Worm (Caenorhabditis elegans): Measurements from ENCODE around the gene F26G1.3.

Gene F26G1.3

DNA sequence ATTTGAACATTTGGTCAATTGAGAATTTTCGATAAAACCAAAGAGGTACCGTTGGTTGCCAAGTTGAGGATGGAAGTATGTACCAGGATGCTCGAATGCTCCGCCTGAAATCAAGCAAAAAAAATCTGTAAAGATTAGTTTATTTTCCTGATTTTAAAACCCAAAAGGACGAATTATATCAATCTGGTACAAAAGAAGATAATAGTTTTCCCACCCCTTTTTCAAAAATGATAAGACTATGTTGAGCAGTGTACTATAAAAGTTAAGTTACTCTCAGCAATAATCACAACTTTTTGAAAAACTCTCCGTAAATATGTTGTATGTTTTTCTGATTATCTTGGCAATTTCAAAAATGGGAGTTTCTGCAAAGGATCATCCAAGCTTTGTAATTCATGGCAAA lies at the start of gene F26G1.3:
TSS of gene F26G1.3 (plus strand) at position 301 of the 400 bp plus-strand sequence.
- no peak for TF ChIP-seq hnd-1 (tag; optimal IDR thresholded peaks at IDR 0.05)
- TF ChIP-seq ets-7 (tag; optimal IDR thresholded peaks at IDR 0.05): no peak
- no peak for TF ChIP-seq pes-1 (GFP tag; IDR thresholded peaks at IDR 0.05)
- TF ChIP-seq hmbx-1 (tag; optimal IDR thresholded peaks at IDR 0.05): no peak
- no peak for TF ChIP-seq hmg-4 (GFP tag; optimal IDR thresholded peaks at IDR 0.05)
- TF ChIP-seq tbx-11 (GFP tag; IDR thresholded peaks at IDR 0.05): no peak
- TF ChIP-seq tbx-37 (GFP tag; conservative IDR thresholded peaks at IDR 0.05): no peak
- TF ChIP-seq ama-1 (optimal IDR thresholded peaks at IDR 0.05): no peak
- TF ChIP-seq aly-1 (tag; optimal IDR thresholded peaks at IDR 0.05): no peak
- TF ChIP-seq ceh-13 (GFP tag; optimal IDR thresholded peaks at IDR 0.05): no peak
- no peak for TF ChIP-seq tra-4 (tag; optimal IDR thresholded peaks at IDR 0.05)

- no peak for TF ChIP-seq tbx-11 (GFP tag; IDR thresholded peaks at IDR 0.05)
- TF ChIP-seq ceh-36 (tag; optimal IDR thresholded peaks at IDR 0.05): no peak
- no peak for TF ChIP-seq scrt-1 (GFP tag; IDR thresholded peaks at IDR 0.05)
- TF ChIP-seq flt-1 (GFP tag; IDR thresholded peaks at IDR 0.05): no peak
- TF ChIP-seq pes-1 (GFP tag; IDR thresholded peaks at IDR 0.05): no peak
- no peak for TF ChIP-seq ama-1 (optimal IDR thresholded peaks at IDR 0.05)
- no peak for TF ChIP-seq hnd-1 (tag; optimal IDR thresholded peaks at IDR 0.05)
- TF ChIP-seq F13C5.2 (tag; optimal IDR thresholded peaks at IDR 0.05): no peak
- TF ChIP-seq hmg-4 (GFP tag; optimal IDR thresholded peaks at IDR 0.05): no peak
- TF ChIP-seq hmbx-1 (tag; optimal IDR thresholded peaks at IDR 0.05): no peak
- no peak for TF ChIP-seq sea-1 (GFP tag; conservative IDR thresholded peaks at IDR 0.05)
Observed at ce11 chrII:4710120-4710519, 48.4 kb upstream of the F26G1.3 start, which contains the start of gene tag-151. Gene tag-151, plus strand, starts transcription at chrII:4710277.

DNA sequence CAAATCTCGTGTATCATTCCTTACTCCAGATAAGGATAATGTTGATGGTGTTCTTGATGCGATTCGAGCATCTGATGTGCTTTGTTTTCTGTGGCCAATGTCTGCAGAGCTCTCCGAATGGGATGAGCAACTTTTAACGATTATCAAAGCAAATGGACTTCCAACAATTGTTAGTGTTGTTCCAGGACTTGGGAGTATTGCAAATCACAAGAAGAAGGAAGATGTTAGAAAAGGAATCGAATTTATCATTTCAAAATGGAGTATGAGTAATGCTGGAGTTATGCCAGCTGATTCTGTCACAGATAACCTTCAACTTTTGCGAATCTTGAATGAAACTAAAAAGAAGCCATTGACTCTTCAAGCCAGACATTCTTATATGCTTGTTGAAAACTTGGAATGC lies 47.7 kb upstream of the F26G1.3 start:
- TF ChIP-seq F13C5.2 (tag; optimal IDR thresholded peaks at IDR 0.05): no peak
- no peak for TF ChIP-seq B0310.2 (tag; optimal IDR thresholded peaks at IDR 0.05)
- TF ChIP-seq ceh-13 (GFP tag; optimal IDR thresholded peaks at IDR 0.05): no peak
- no peak for TF ChIP-seq pes-1 (GFP tag; IDR thresholded peaks at IDR 0.05)
- no peak for TF ChIP-seq hmbx-1 (tag; optimal IDR thresholded peaks at IDR 0.05)
- TF ChIP-seq hnd-1 (tag; optimal IDR thresholded peaks at IDR 0.05): no peak
- no peak for TF ChIP-seq ceh-36 (tag; optimal IDR thresholded peaks at IDR 0.05)
- no peak for TF ChIP-seq tbx-37 (GFP tag; conservative IDR thresholded peaks at IDR 0.05)
- TF ChIP-seq ama-1 (optimal IDR thresholded peaks at IDR 0.05): no peak

DNA sequence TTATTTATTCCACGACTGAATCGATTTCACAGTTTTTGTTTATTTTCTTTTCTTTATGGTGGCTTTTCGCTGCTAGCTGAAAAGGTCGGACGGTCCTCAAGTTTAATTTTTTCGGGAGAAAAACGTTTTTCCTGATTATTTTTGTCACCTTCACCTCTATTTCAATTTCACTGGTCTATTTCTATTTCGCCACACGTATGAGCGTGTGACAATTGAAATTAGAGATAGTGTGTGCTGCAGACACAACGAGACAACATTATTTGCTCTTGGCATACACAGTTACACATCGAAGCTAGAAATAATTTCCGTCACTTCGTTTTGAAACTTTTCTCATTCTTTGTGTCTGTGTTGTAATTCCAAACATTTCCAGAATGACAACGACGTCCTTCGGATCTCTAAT lies 42.9 kb upstream of the F26G1.3 start, which contains the start of gene F41C3.8:
TSS of gene F41C3.8 (plus strand) at position 371 of the 400 bp plus-strand sequence.
- TF ChIP-seq aly-1 (tag; optimal IDR thresholded peaks at IDR 0.05) (no peak), flt-1 (GFP tag; IDR thresholded peaks at IDR 0.05) (no peak), pes-1 (GFP tag; IDR thresholded peaks at IDR 0.05) (no peak), hnd-1 (tag; optimal IDR thresholded peaks at IDR 0.05) (no peak), ceh-13 (GFP tag; optimal IDR thresholded peaks at IDR 0.05) (no peak), tbx-37 (GFP tag; conservative IDR thresholded peaks at IDR 0.05) (no peak), sea-1 (GFP tag; conservative IDR thresholded peaks at IDR 0.05) (no peak), scrt-1 (GFP tag; IDR thresholded peaks at IDR 0.05) (no peak)

DNA sequence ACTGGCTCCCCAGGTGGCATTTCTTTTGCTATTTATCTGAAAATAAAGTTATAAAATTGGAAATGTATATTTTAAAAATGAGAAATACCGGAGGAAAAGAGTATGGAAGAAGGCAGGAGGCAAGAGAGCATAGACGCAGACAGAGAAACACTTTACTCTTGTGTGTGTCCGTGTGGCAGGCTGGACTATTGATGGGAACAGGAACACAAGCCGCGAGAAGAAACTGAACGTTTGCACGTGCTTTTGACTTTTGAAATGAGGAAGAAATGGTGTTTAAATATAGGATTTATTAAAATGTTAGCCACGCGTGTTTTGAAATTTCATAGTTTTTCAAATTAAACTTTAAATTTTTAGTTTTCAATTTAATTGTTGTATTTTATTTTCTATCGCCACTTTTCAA lies 32.4 kb upstream of the F26G1.3 start, which contains the start of gene F10G7.10:
TSS of gene F10G7.10 (minus strand) at position 145 of the 400 bp plus-strand sequence.
- TF ChIP-seq ets-7 (tag; optimal IDR thresholded peaks at IDR 0.05) (no peak), hmg-4 (GFP tag; optimal IDR thresholded peaks at IDR 0.05) (no peak), ama-1 (optimal IDR thresholded peaks at IDR 0.05) (no peak), hmbx-1 (tag; optimal IDR thresholded peaks at IDR 0.05) (no peak), flt-1 (GFP tag; IDR thresholded peaks at IDR 0.05) (no peak), ceh-36 (tag; optimal IDR thresholded peaks at IDR 0.05) (no peak), B0310.2 (tag; optimal IDR thresholded peaks at IDR 0.05) (no peak), aly-1 (tag; optimal IDR thresholded peaks at IDR 0.05) (no peak), tbx-11 (GFP tag; IDR thresholded peaks at IDR 0.05) (no peak)

DNA sequence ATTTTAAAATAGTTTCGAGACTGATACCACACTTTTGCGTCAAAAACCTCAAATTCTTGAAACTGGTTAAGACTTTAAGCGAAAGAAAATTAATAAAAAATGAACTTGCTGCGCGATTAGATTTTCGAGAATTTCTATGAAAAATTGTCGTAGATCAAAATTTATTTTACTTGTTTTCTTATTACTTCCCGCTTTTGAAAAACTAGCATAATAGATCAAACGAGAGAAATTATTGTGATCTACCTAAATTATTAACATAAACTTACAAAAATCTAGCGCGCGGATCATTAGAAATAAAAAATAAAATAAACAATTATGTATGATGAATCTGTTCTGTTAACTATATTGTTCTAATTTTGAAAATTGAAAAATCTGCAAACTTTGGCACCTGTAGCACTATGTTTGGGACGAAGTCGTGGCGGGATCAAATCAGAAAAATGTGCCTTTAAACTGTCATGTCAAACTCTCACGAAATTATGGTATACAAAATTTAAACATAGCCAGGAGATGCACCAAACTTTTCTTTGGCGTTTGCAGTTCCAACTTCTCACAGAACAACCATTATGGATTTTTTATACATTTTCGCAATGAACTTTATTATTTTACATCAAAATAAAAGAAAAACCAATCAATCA lies 31.7 kb upstream of the F26G1.3 start:
- TF ChIP-seq ama-1 (optimal IDR thresholded peaks at IDR 0.05) (no peak), B0310.2 (tag; optimal IDR thresholded peaks at IDR 0.05) (no peak), tbx-11 (GFP tag; IDR thresholded peaks at IDR 0.05) (no peak), ceh-13 (GFP tag; optimal IDR thresholded peaks at IDR 0.05) (no peak)

DNA sequence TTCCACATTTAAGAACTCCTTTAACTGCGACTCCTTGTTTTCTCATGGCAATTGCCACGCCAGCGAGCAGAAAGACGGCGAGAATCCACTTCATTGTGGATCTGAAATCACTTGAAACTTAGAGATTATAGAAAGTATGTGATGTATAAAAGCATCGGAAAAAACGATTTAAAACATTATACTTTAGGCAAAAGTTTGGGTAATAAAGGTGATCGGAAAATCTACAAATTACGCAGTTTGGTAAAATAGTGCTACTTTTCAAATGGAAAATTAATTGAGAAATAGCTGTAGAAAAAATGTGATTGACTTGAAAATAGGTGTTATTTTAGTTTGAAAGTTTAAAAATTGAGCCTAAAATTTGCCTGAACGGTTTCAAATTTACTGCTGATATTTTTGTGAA lies 30.8 kb upstream of the F26G1.3 start, which contains the start of gene ttr-41:
TSS of gene ttr-41 (minus strand) at position 101 of the 400 bp plus-strand sequence.
- TF ChIP-seq scrt-1 (GFP tag; IDR thresholded peaks at IDR 0.05) (no peak), hmg-4 (GFP tag; optimal IDR thresholded peaks at IDR 0.05) (no peak), B0310.2 (tag; optimal IDR thresholded peaks at IDR 0.05) (no peak), tbx-11 (GFP tag; IDR thresholded peaks at IDR 0.05) (no peak), tbx-37 (GFP tag; conservative IDR thresholded peaks at IDR 0.05) (no peak), ama-1 (optimal IDR thresholded peaks at IDR 0.05) (no peak), ceh-36 (tag; optimal IDR thresholded peaks at IDR 0.05) (no peak), F13C5.2 (tag; optimal IDR thresholded peaks at IDR 0.05) (no peak), hmbx-1 (tag; optimal IDR thresholded peaks at IDR 0.05) (no peak), ets-7 (tag; optimal IDR thresholded peaks at IDR 0.05) (no peak), hnd-1 (tag; optimal IDR thresholded peaks at IDR 0.05) (no peak), sea-1 (GFP tag; conservative IDR thresholded peaks at IDR 0.05) (no peak), pes-1 (GFP tag; IDR thresholded peaks at IDR 0.05) (no peak), flt-1 (GFP tag; IDR thresholded peaks at IDR 0.05) (no peak), ceh-13 (GFP tag; optimal IDR thresholded peaks at IDR 0.05) (no peak)

ce11 chrII:4728687-4729086 lies 29.9 kb upstream of the F26G1.3 start:
- TF ChIP-seq scrt-1 (GFP tag; IDR thresholded peaks at IDR 0.05) (no peak), ets-7 (tag; optimal IDR thresholded peaks at IDR 0.05) (no peak), ceh-13 (GFP tag; optimal IDR thresholded peaks at IDR 0.05) (no peak), hmbx-1 (tag; optimal IDR thresholded peaks at IDR 0.05) (no peak), hmg-4 (GFP tag; optimal IDR thresholded peaks at IDR 0.05) (no peak), F13C5.2 (tag; optimal IDR thresholded peaks at IDR 0.05) (no peak), flt-1 (GFP tag; IDR thresholded peaks at IDR 0.05) (no peak), B0310.2 (tag; optimal IDR thresholded peaks at IDR 0.05) (no peak), tbx-37 (GFP tag; conservative IDR thresholded peaks at IDR 0.05) (no peak), tbx-11 (GFP tag; IDR thresholded peaks at IDR 0.05) (no peak), ceh-36 (tag; optimal IDR thresholded peaks at IDR 0.05) (no peak), pes-1 (GFP tag; IDR thresholded peaks at IDR 0.05) (no peak), ama-1 (optimal IDR thresholded peaks at IDR 0.05) (no peak), aly-1 (tag; optimal IDR thresholded peaks at IDR 0.05) (no peak), tra-4 (tag; optimal IDR thresholded peaks at IDR 0.05) (no peak), sea-1 (GFP tag; conservative IDR thresholded peaks at IDR 0.05) (no peak)
